Worm (Caenorhabditis elegans) whole organism, L3 larva: ENCODE data around the gene F01D5.5.
A peak's percentile ranks its signal among the peaks of the same experiment; 100 is the strongest.

Source experiments
- ZK546.5 ChIP-seq: sonication (generic microtip); optimal IDR thresholded peaks from 2 replicates; lab custom pipeline; 2017; ENCODE audit warnings: missing biosample characterization, missing genetic modification characterization
- ama-1 ChIP-seq: fragments of 150-350 bp; optimal IDR thresholded peaks from 2 replicates; lab custom pipeline; 2018
- ceh-16 ChIP-seq: sonication (generic microtip); optimal IDR thresholded peaks from 2 replicates; lab custom pipeline; 2017; ENCODE audit warnings: missing biosample characterization, missing genetic modification characterization
- ceh-82 ChIP-seq: fragments of 150-350 bp; optimal IDR thresholded peaks from 2 replicates; lab custom pipeline; 2014; ENCODE audit warnings: missing biosample characterization, missing genetic modification characterization
- ceh-9 ChIP-seq: sonication (generic microtip); optimal IDR thresholded peaks from 2 replicates; lab custom pipeline; 2018; ENCODE audit warnings: missing biosample characterization, missing genetic modification characterization
- egl-27 ChIP-seq: sonication (generic microtip); optimal IDR thresholded peaks from 4 replicates; lab custom pipeline; 2017; ENCODE audit warnings: missing biosample characterization, missing genetic modification reagents, missing genetic modification characterization
- egl-5 ChIP-seq: fragments of 150-350 bp; optimal IDR thresholded peaks from 2 replicates; lab custom pipeline; 2017; ENCODE audit warnings: missing biosample characterization, missing genetic modification reagents, missing genetic modification characterization, inconsistent platforms
- elt-1 ChIP-seq: fragments of 150-350 bp; optimal IDR thresholded peaks from 2 replicates; lab custom pipeline; 2014; ENCODE audit warnings: missing biosample characterization, missing genetic modification characterization
- elt-2 ChIP-seq: sonication (generic microtip); optimal IDR thresholded peaks from 2 replicates; lab custom pipeline; 2016; ENCODE audit warnings: missing genetic modification reagents, mild to moderate bottlenecking, missing genetic modification characterization, missing compliant biosample characterization
- elt-3 ChIP-seq, 3 experiments: fragments of 150-350 bp in 1 of 3; sonication (generic microtip) in 2 of 3; optimal IDR thresholded peaks; 2 replicates in 2 of 3; 4 replicates in 1 of 3; lab custom pipeline; 2014 to 2017; ENCODE audit warnings: missing biosample characterization in 3 of 3, missing genetic modification characterization in 3 of 3
- eor-1 ChIP-seq, 2 experiments: fragments of 150-350 bp; optimal IDR thresholded peaks; 2 replicates each; lab custom pipeline; 2014 to 2018; ENCODE audit warnings: missing biosample characterization in 2 of 2, missing genetic modification characterization in 2 of 2
- fkh-2 ChIP-seq: fragments of 150-350 bp; optimal IDR thresholded peaks from 2 replicates; lab custom pipeline; 2014; ENCODE audit warnings: missing biosample characterization, missing genetic modification reagents, missing genetic modification characterization
- fos-1 ChIP-seq: fragments of 150-350 bp; optimal IDR thresholded peaks from 2 replicates; lab custom pipeline; 2014; ENCODE audit warnings: missing biosample characterization, missing genetic modification characterization
- hmg-11 ChIP-seq: sonication (generic microtip); optimal IDR thresholded peaks from 2 replicates; lab custom pipeline; 2016; ENCODE audit warnings: missing genetic modification characterization, missing compliant biosample characterization
- lin-15B ChIP-seq: fragments of 150-350 bp; optimal IDR thresholded peaks from 2 replicates; lab custom pipeline; 2014; ENCODE audit warnings: missing biosample characterization, missing genetic modification characterization
- lin-39 ChIP-seq: fragments of 150-350 bp; optimal IDR thresholded peaks from 2 replicates; lab custom pipeline; 2018; ENCODE audit warnings: missing biosample characterization, missing genetic modification reagents, missing genetic modification characterization
- mdl-1 ChIP-seq: fragments of 150-350 bp; optimal IDR thresholded peaks from 2 replicates; lab custom pipeline; 2014; ENCODE audit warnings: missing biosample characterization, missing genetic modification characterization
- mml-1 ChIP-seq: fragments of 150-350 bp; sonication (generic microtip); optimal IDR thresholded peaks from 3 replicates; lab custom pipeline; 2014; ENCODE audit warnings: missing biosample characterization, missing genetic modification characterization
- nfya-1 ChIP-seq: sonication (generic microtip); optimal IDR thresholded peaks from 2 replicates; lab custom pipeline; 2017; ENCODE audit warnings: missing genetic modification characterization, mild to moderate bottlenecking, missing compliant biosample characterization, antibody characterized with exemption, moderate library complexity; ENCODE audit not compliant: insufficient read depth
- nhr-11 ChIP-seq: fragments of 150-350 bp; optimal IDR thresholded peaks from 2 replicates; lab custom pipeline; 2014; ENCODE audit warnings: missing biosample characterization, missing genetic modification characterization
- nhr-12 ChIP-seq: fragments of 150-350 bp; optimal IDR thresholded peaks from 2 replicates; lab custom pipeline; 2014; ENCODE audit warnings: missing biosample characterization, missing genetic modification characterization
- nhr-23 ChIP-seq: fragments of 150-350 bp; optimal IDR thresholded peaks from 2 replicates; lab custom pipeline; 2014; ENCODE audit warnings: missing biosample characterization, missing genetic modification reagents, missing genetic modification characterization
- nhr-237 ChIP-seq: fragments of 150-350 bp; optimal IDR thresholded peaks from 2 replicates; lab custom pipeline; 2014; ENCODE audit warnings: missing biosample characterization, missing genetic modification characterization
- nhr-43 ChIP-seq: sonication (generic microtip); optimal IDR thresholded peaks from 2 replicates; lab custom pipeline; 2016; ENCODE audit warnings: mild to moderate bottlenecking, missing genetic modification characterization, missing compliant biosample characterization; ENCODE audit not compliant: poor library complexity, severe bottlenecking
- nhr-67 ChIP-seq: fragments of 150-350 bp; optimal IDR thresholded peaks from 2 replicates; lab custom pipeline; 2014; ENCODE audit warnings: missing biosample characterization, missing genetic modification characterization
- nhr-77 ChIP-seq: fragments of 150-350 bp; optimal IDR thresholded peaks from 2 replicates; lab custom pipeline; 2014; ENCODE audit warnings: missing biosample characterization, missing genetic modification characterization
- pha-4 ChIP-seq: fragments of 150-350 bp; optimal IDR thresholded peaks from 2 replicates; lab custom pipeline; 2014; ENCODE audit warnings: missing biosample characterization, missing genetic modification reagents, missing genetic modification characterization
- sea-2 ChIP-seq: fragments of 150-350 bp; sonication (generic microtip); optimal IDR thresholded peaks from 4 replicates; lab custom pipeline; 2014; ENCODE audit warnings: missing biosample characterization, missing genetic modification reagents, missing genetic modification characterization
- skn-1 ChIP-seq: fragments of 150-350 bp; optimal IDR thresholded peaks from 2 replicates; lab custom pipeline; 2014; ENCODE audit warnings: missing biosample characterization, missing genetic modification characterization
- snpc-4 ChIP-seq: fragments of 150-350 bp; optimal IDR thresholded peaks from 2 replicates; lab custom pipeline; 2014; ENCODE audit warnings: missing biosample characterization, missing genetic modification characterization
- tbx-2 ChIP-seq: sonication (generic microtip); optimal IDR thresholded peaks from 2 replicates; lab custom pipeline; 2016; ENCODE audit warnings: mild to moderate bottlenecking, missing genetic modification characterization, missing compliant biosample characterization
- unc-39 ChIP-seq: sonication (generic microtip); optimal IDR thresholded peaks from 4 replicates; lab custom pipeline; 2017; ENCODE audit warnings: missing biosample characterization, missing genetic modification characterization
- unc-62 ChIP-seq: fragments of 150-350 bp; sonication (generic microtip); optimal IDR thresholded peaks from 4 replicates; lab custom pipeline; 2014; ENCODE audit warnings: missing biosample characterization, missing genetic modification reagents, missing genetic modification characterization
- zag-1 ChIP-seq: fragments of 150-350 bp; optimal IDR thresholded peaks from 2 replicates; lab custom pipeline; 2014; ENCODE audit warnings: missing biosample characterization, missing genetic modification characterization
- ztf-11 ChIP-seq: fragments of 150-350 bp; optimal IDR thresholded peaks from 2 replicates; lab custom pipeline; 2014; ENCODE audit warnings: missing biosample characterization, missing genetic modification characterization
- ztf-4 ChIP-seq: fragments of 150-350 bp; optimal IDR thresholded peaks from 2 replicates; lab custom pipeline; 2014; ENCODE audit warnings: missing biosample characterization, missing genetic modification characterization

The F01D5.5 gene

DNA sequence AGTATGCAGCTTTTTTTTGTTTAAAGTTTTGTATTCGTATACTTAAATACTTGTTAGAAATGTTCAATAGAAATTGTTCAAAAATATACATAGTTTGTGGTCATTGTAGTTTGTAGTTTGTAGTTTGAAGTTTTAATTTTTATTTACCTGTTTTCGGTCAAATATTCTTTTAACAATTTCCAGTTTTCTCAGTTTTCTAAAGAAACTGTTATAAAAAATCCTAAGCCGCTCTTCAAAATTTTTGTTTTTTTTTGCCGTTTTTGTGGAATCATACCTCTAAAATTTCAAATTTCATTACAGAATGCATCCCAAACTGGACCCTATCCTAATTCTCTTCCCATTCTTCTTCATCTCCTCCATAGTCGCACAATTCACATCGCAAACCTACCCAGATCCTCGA, 4.1 kb upstream of the F01D5.5 start, which contains the start of gene F01D5.6:
TSS of gene F01D5.6 (plus strand) at position 301 of the 400 bp plus-strand sequence.
- no peak for TF ChIP-seq eor-1 (tag; optimal IDR thresholded peaks at IDR 0.05; lab: Kevin White, UChicago)
- no peak for TF ChIP-seq nhr-23 (tag; lab: Kevin White, UChicago)
- TF ChIP-seq ceh-9 = no peak
- TF ChIP-seq lin-15B (tag; lab: Kevin White, UChicago) = no peak
- TF ChIP-seq egl-27 (tag; lab: Kevin White, UChicago) = no peak
- TF ChIP-seq ztf-11 (tag; lab: Kevin White, UChicago) = no peak
- TF ChIP-seq ZK546.5 (tag; lab: Kevin White, UChicago) = no peak
- TF ChIP-seq snpc-4 (tag; lab: Kevin White, UChicago) = no peak
- no peak for TF ChIP-seq elt-3 (tag; optimal IDR thresholded peaks at IDR 0.05; lab: Kevin White, UChicago)

- TF ChIP-seq unc-39 (tag; lab: Kevin White, UChicago) = no peak
- no peak for TF ChIP-seq ztf-4
- no peak for TF ChIP-seq mdl-1 (tag; lab: Kevin White, UChicago)
- TF ChIP-seq elt-1 = no peak
- no peak for TF ChIP-seq unc-62 (GFP tag; lab: Kevin White, UChicago)
- TF ChIP-seq fos-1 = no peak
- no peak for TF ChIP-seq nhr-67 (tag; lab: Kevin White, UChicago)
- no peak for TF ChIP-seq egl-5 (tag; lab: Kevin White, UChicago)
- TF ChIP-seq snpc-4 (tag; lab: Kevin White, UChicago) = no peak
- no peak for TF ChIP-seq mml-1 (tag; lab: Kevin White, UChicago)
- TF ChIP-seq, all 47 proteins: peak for 0
Observed at ce11 chrII:14005183-14005582, 3.1 kb upstream of the F01D5.5 start.

- TF ChIP-seq elt-1 = no peak
- peak; percentile 56 for TF ChIP-seq nhr-43
Observed at ce11 chrII:14004770-14005169, 2.7 kb upstream of the F01D5.5 start.

DNA sequence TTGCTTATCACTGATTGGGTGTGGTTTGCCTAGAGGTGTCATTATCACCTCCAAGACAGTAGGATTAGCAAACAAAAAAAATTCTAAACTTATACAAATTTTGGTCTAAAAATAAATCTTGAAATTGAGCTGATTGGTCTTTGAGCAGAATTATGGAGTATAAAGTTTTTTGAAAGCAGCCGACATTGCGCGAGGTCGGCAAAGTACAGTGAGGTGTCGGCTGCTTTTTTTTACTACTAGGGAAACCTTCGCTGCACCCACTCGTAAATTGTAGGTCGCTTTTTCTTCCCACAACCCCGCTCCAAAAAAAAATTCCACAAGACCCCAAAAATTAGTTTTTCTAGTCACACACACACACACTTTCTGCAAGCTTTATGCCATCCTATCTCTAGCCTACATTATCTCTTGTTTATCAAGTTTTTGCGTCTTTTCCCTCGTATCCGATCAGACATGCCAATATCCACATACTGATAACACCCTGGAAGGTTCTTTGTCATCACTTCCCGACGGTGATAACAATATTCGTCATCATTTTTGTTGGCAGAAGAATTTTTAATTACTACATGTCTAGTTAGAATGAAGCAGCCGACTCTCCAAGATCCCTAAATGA, 1.8 kb upstream of the F01D5.5 start:
- no peak for TF ChIP-seq ceh-82 (tag; lab: Kevin White, UChicago)
- peak; percentile 26 for TF ChIP-seq elt-2
- TF ChIP-seq nhr-12 = no peak
- no peak for TF ChIP-seq elt-3 (tag; optimal IDR thresholded peaks at IDR 0.05; lab: Kevin White, UChicago)
- TF ChIP-seq fos-1 = no peak
- TF ChIP-seq zag-1 (tag; lab: Kevin White, UChicago) = no peak
- TF ChIP-seq egl-27 (tag; lab: Kevin White, UChicago) = no peak
- no peak for TF ChIP-seq ztf-11 (tag; lab: Kevin White, UChicago)
- no peak for TF ChIP-seq lin-39 (tag; lab: Kevin White, UChicago)
- TF ChIP-seq ceh-16 (tag; lab: Kevin White, UChicago) = no peak
- no peak for TF ChIP-seq unc-62 (GFP tag; lab: Kevin White, UChicago)
- TF ChIP-seq pha-4 (tag; lab: Kevin White, UChicago) = no peak
- peak; percentile 35 for TF ChIP-seq snpc-4 (tag; lab: Kevin White, UChicago)
- TF ChIP-seq ama-1 (lab: Kevin White, UChicago) = no peak
- no peak for TF ChIP-seq ceh-9

- peak; percentile 42 for TF ChIP-seq elt-2
Observed at ce11 chrII:14000044-14000443, 2.1 kb downstream of the F01D5.5 start, which contains the start of gene F01D5.3. Gene F01D5.3 (minus strand): TSS chrII:14000144.

ce11 chrII:13998964-13999363, 3.1 kb downstream of the F01D5.5 start, which contains the start of gene F01D5.2:
Gene F01D5.2 (minus strand): TSS chrII:13999064.
- TF ChIP-seq nhr-67 (tag; lab: Kevin White, UChicago) = no peak
- no peak for TF ChIP-seq ztf-4
- no peak for TF ChIP-seq nfya-1
- no peak for TF ChIP-seq ZK546.5 (tag; lab: Kevin White, UChicago)
- TF ChIP-seq egl-5 (tag; lab: Kevin White, UChicago) = no peak
- no peak for TF ChIP-seq unc-62 (GFP tag; lab: Kevin White, UChicago)
- no peak for TF ChIP-seq ztf-11 (tag; lab: Kevin White, UChicago)
- no peak for TF ChIP-seq nhr-11 (tag; lab: Kevin White, UChicago)
- TF ChIP-seq lin-15B (tag; lab: Kevin White, UChicago) = no peak
- TF ChIP-seq skn-1 (tag; lab: Kevin White, UChicago) = no peak
- TF ChIP-seq ceh-9 = no peak
- TF ChIP-seq tbx-2 (tag; lab: Kevin White, UChicago) = no peak
- no peak for TF ChIP-seq nhr-237
- no peak for TF ChIP-seq hmg-11 (tag; lab: Kevin White, UChicago)
- TF ChIP-seq nhr-77 (tag; lab: Kevin White, UChicago) = no peak
- no peak for TF ChIP-seq sea-2 (GFP tag; lab: Kevin White, UChicago)
- no peak for TF ChIP-seq fkh-2
